Fruit fly (Drosophila melanogaster): ENCODE results near the gene Snoo.
A peak's percentile ranks its signal among the peaks of the same experiment; 100 is the strongest.

Snoo gene

DNA sequence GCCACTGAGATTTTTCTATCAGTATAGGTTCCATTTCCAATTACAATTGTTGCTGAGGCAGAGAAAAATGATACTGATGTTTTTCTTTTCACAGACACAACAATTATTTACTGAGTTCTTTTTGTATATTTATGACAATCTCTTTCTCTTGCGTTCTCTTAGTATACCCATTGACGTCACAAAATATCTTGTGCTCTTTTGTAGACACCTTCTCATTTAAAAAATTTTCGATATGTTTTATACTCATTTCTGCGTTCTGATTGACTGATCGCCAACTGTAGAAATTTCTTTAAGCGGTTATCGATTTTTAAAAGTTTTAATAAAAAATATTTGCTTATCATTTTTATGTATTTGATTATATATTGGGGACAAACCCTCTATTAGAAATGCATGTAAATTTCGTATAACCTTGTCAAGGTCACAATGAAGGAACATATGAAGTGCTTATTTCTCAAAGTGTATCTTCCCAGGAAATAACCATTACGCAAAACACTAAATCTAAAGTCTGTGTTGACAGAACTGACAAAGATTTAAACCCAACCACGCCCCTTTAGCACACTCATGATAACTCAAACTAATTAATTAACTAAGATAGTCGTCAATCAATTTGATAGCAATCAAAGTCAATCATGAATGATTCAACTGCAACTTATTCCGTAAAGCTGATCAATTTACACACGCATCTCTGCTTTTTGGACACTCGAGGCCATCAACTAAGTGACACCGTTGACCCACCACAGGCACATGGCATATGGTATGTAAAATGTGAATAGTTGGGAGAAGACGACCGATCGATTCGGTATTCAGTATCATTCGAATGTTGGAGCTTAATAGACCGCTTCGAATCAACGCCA is 26.8 kb upstream of the Snoo start, which contains the start of the genes Glyat and Tg (continued):
- no peak for TF ChIP-seq luna (GFP tag; optimal IDR thresholded peaks at IDR 0.05)
- no peak for TF ChIP-seq pum (GFP tag; optimal IDR thresholded peaks at IDR 0.05)
- TF ChIP-seq sr (GFP tag; IDR thresholded peaks at IDR 0.05), result no peak
- no peak for TF ChIP-seq CG15696 (tag; optimal IDR thresholded peaks at IDR 0.05)
- no peak for TF ChIP-seq GATAe (GFP tag; conservative IDR thresholded peaks at IDR 0.05)
- TF ChIP-seq CG3995 (GFP tag; optimal IDR thresholded peaks at IDR 0.05), result no peak
- TF ChIP-seq grau (tag; optimal IDR thresholded peaks at IDR 0.05), result peak; percentile 41
- TF ChIP-seq Mad (GFP tag; optimal IDR thresholded peaks at IDR 0.05), result no peak
- no peak for TF ChIP-seq tgo (GFP tag; IDR thresholded peaks at IDR 0.05)
- no peak for TF ChIP-seq z (GFP tag; IDR thresholded peaks at IDR 0.05)
- no peak for TF ChIP-seq wor (GFP tag; IDR thresholded peaks at IDR 0.05)
- TF ChIP-seq Taf1 (GFP tag; IDR thresholded peaks at IDR 0.05), result no peak
- no peak; the same call in 1 of the 2 replicates for TF ChIP-seq amos (GFP tag; IDR thresholded peaks at IDR 0.05; ENCODE audit: partially characterized antibody)
- TF ChIP-seq CG10543 (GFP tag; optimal IDR thresholded peaks at IDR 0.05), result peak; percentile 11
- no peak for TF ChIP-seq dmrt11E (tag; optimal IDR thresholded peaks at IDR 0.05)
- no peak for TF ChIP-seq CG16863 (GFP tag; optimal IDR thresholded peaks at IDR 0.05)
- TF ChIP-seq esg (GFP tag; conservative IDR thresholded peaks at IDR 0.05), result no peak; the same call in 1 of the 2 replicates
- no peak for TF ChIP-seq CG6683 (GFP tag; optimal IDR thresholded peaks at IDR 0.05)
- TF ChIP-seq disco-r (GFP tag; optimal IDR thresholded peaks at IDR 0.05), result no peak
- TF ChIP-seq CG7556 (GFP tag; optimal IDR thresholded peaks at IDR 0.05), result no peak
- TF ChIP-seq CG34376 (GFP tag; optimal IDR thresholded peaks at IDR 0.05), result no peak
- TF ChIP-seq CG9817 (tag; optimal IDR thresholded peaks at IDR 0.05), result no peak
- no peak for TF ChIP-seq pnt (GFP tag; optimal IDR thresholded peaks at IDR 0.05)
- TF ChIP-seq CG7987 (GFP tag; optimal IDR thresholded peaks at IDR 0.05), result no peak
- no peak for TF ChIP-seq CG8281 (tag; optimal IDR thresholded peaks at IDR 0.05)
- no peak for TF ChIP-seq dati (GFP tag; IDR thresholded peaks at IDR 0.05)
- TF ChIP-seq CG10959 (GFP tag; IDR thresholded peaks at IDR 0.05), result no peak
- TF ChIP-seq Hr78 (GFP tag; optimal IDR thresholded peaks at IDR 0.05), result no peak
- no peak for TF ChIP-seq CG8765 (GFP tag; IDR thresholded peaks at IDR 0.05)
- TF ChIP-seq jumu (GFP tag; optimal IDR thresholded peaks at IDR 0.05), result no peak
- no peak for TF ChIP-seq CG10274 (GFP tag; optimal IDR thresholded peaks at IDR 0.05)
- TF ChIP-seq CG13775 (GFP tag; optimal IDR thresholded peaks at IDR 0.05), result peak; percentile 9
- TF ChIP-seq Jarid2 (GFP tag; optimal IDR thresholded peaks at IDR 0.05), result peak; percentile 4
- TF ChIP-seq ro (GFP tag; IDR thresholded peaks at IDR 0.05), result no peak
- TF ChIP-seq usp (GFP tag; optimal IDR thresholded peaks at IDR 0.05), result no peak
- peak; percentile 49 for TF ChIP-seq sd (tag; optimal IDR thresholded peaks at IDR 0.05)
- no peak for TF ChIP-seq trem (tag; optimal IDR thresholded peaks at IDR 0.05)
- no peak for TF ChIP-seq tx (GFP tag; optimal IDR thresholded peaks at IDR 0.05)
- TF ChIP-seq wdn (GFP tag; IDR thresholded peaks at IDR 0.05), result 0 out of 2 replicates have a peak, but pooled peaks have one; percentile 18
- TF ChIP-seq D19B (GFP tag; optimal IDR thresholded peaks at IDR 0.05), result no peak
- TF ChIP-seq Abd-B (GFP tag; optimal IDR thresholded peaks at IDR 0.05), result no peak
- TF ChIP-seq Drgx (GFP tag; IDR thresholded peaks at IDR 0.05), result no peak
- no peak for TF ChIP-seq Lhr (GFP tag; optimal IDR thresholded peaks at IDR 0.05)
- no peak for TF ChIP-seq CG13894 (tag; optimal IDR thresholded peaks at IDR 0.05)
- peak; percentile 68; the same call in 2 of the 3 replicates for TF ChIP-seq zen2 (GFP tag; IDR thresholded peaks at IDR 0.05; ENCODE audit: partially characterized antibody)
- no peak for TF ChIP-seq CG1233 (GFP tag; optimal IDR thresholded peaks at IDR 0.05)
- no peak for TF ChIP-seq CG8359 (GFP tag; optimal IDR thresholded peaks at IDR 0.05; ENCODE audit: borderline replicate concordance)
- peak; percentile 47; the same call in 1 of the 2 replicates for TF ChIP-seq CG31224 (GFP tag; IDR thresholded peaks at IDR 0.05)
- TF ChIP-seq HLH4C (GFP tag; IDR thresholded peaks at IDR 0.05; ENCODE audit: partially characterized antibody), result peak; percentile 66

Measured in whole organism, embryonic.